Worm (Caenorhabditis elegans): Measurements from ENCODE around the gene W03F8.6.

Gene W03F8.6

ce11 chrIV:5139189-5139588, 47.2 kb downstream of the W03F8.6 start:
- TF ChIP-seq aly-1 (tag; optimal IDR thresholded peaks at IDR 0.05) (no peak), hnd-1 (tag; optimal IDR thresholded peaks at IDR 0.05) (no peak), sea-1 (GFP tag; conservative IDR thresholded peaks at IDR 0.05) (no peak), B0310.2 (tag; optimal IDR thresholded peaks at IDR 0.05) (no peak), pes-1 (GFP tag; IDR thresholded peaks at IDR 0.05) (no peak), F13C5.2 (tag; optimal IDR thresholded peaks at IDR 0.05) (no peak), ama-1 (optimal IDR thresholded peaks at IDR 0.05) (no peak), ceh-13 (GFP tag; optimal IDR thresholded peaks at IDR 0.05) (no peak), scrt-1 (GFP tag; IDR thresholded peaks at IDR 0.05) (no peak), hmg-4 (GFP tag; optimal IDR thresholded peaks at IDR 0.05) (no peak), flt-1 (GFP tag; IDR thresholded peaks at IDR 0.05) (no peak), tbx-37 (GFP tag; conservative IDR thresholded peaks at IDR 0.05) (no peak), ets-7 (tag; optimal IDR thresholded peaks at IDR 0.05) (no peak), ceh-36 (tag; optimal IDR thresholded peaks at IDR 0.05) (no peak)

ce11 chrIV:5137809-5138208, 48.6 kb downstream of the W03F8.6 start:
- TF ChIP-seq aly-1 (tag; optimal IDR thresholded peaks at IDR 0.05) (no peak), ceh-13 (GFP tag; optimal IDR thresholded peaks at IDR 0.05) (no peak), scrt-1 (GFP tag; IDR thresholded peaks at IDR 0.05) (no peak), tra-4 (tag; optimal IDR thresholded peaks at IDR 0.05) (no peak)

- no peak for TF ChIP-seq pes-1 (GFP tag; IDR thresholded peaks at IDR 0.05)
- no peak for TF ChIP-seq aly-1 (tag; optimal IDR thresholded peaks at IDR 0.05)
- no peak for TF ChIP-seq ama-1 (optimal IDR thresholded peaks at IDR 0.05)
- peak; percentile 25 for TF ChIP-seq ceh-36 (tag; optimal IDR thresholded peaks at IDR 0.05)
Observed at ce11 chrIV:5136523-5136922, 49.9 kb downstream of the W03F8.6 start.

Data from whole organism, early embryonic.